Worm (Caenorhabditis elegans) whole organism, L1 larva: ENCODE measurements around the gene pfd-2.

Source experiments
- C34B4.2 ChIP-seq: sonication (generic microtip); optimal IDR thresholded peaks from 2 replicates; lab custom pipeline; 2017; ENCODE audit warnings: mild to moderate bottlenecking, missing genetic modification characterization, missing compliant biosample characterization
- aha-1 ChIP-seq: fragments of 150-350 bp; optimal IDR thresholded peaks from 2 replicates; lab custom pipeline; 2014; ENCODE audit warnings: missing biosample characterization, missing genetic modification characterization
- blmp-1 ChIP-seq: fragments of 150-350 bp; optimal IDR thresholded peaks from 2 replicates; lab custom pipeline; 2014; ENCODE audit warnings: missing biosample characterization, missing genetic modification characterization
- ceh-63 ChIP-seq: fragments of 200-800 bp; sonication (Bioruptor generic); optimal IDR thresholded peaks from 2 replicates; lab custom pipeline; 2018; ENCODE audit warnings: mild to moderate bottlenecking, missing genetic modification characterization, missing compliant biosample characterization
- ceh-8 ChIP-seq: fragments of 200-800 bp; sonication (Bioruptor generic); optimal IDR thresholded peaks from 2 replicates; lab custom pipeline; 2018; ENCODE audit warnings: mild to moderate bottlenecking, missing genetic modification characterization, moderate library complexity, missing compliant biosample characterization
- ceh-82 ChIP-seq, 3 experiments: fragments of 150-350 bp in 1 of 3; sonication (generic microtip) in 2 of 3; optimal IDR thresholded peaks; 2 replicates each; lab custom pipeline; 2014 to 2017; ENCODE audit warnings: missing biosample characterization in 3 of 3, missing genetic modification characterization in 3 of 3
- dsc-1 ChIP-seq: sonication (generic microtip); optimal IDR thresholded peaks from 2 replicates; lab custom pipeline; 2016; ENCODE audit warnings: mild to moderate bottlenecking, missing genetic modification characterization, missing compliant biosample characterization
- efl-1 ChIP-seq, 4 experiments: fragments of 150-350 bp; optimal IDR thresholded peaks in 3 of 4; peaks in 1 of 4; 1 replicate in 1 of 4; 2 replicates in 3 of 4; lab custom pipeline; 2014; ENCODE audit warnings: missing biosample characterization in 2 of 4, missing genetic modification characterization in 2 of 4, missing genetic modification reagents in 2 of 4
- egl-13 ChIP-seq: sonication (generic microtip); optimal IDR thresholded peaks from 2 replicates; lab custom pipeline; 2016; ENCODE audit warnings: missing genotype, missing genetic modification reagents, missing genetic modification characterization, missing compliant biosample characterization
- egl-27 ChIP-seq, 2 experiments: fragments of 150-350 bp in 1 of 2; sonication (generic microtip); optimal IDR thresholded peaks; 3 replicates each; lab custom pipeline; 2017 to 2018; ENCODE audit warnings: missing biosample characterization in 2 of 2, missing genetic modification characterization in 2 of 2, missing genetic modification reagents in 2 of 2
- elt-2 ChIP-seq: sonication (generic microtip); optimal IDR thresholded peaks from 2 replicates; lab custom pipeline; 2016; ENCODE audit warnings: missing genetic modification characterization, mild to moderate bottlenecking, inconsistent platforms, missing compliant biosample characterization, missing genetic modification reagents
- fkh-10 ChIP-seq: sonication (generic microtip); optimal IDR thresholded peaks from 2 replicates; lab custom pipeline; 2017; ENCODE audit warnings: missing biosample characterization, missing genetic modification reagents, missing genetic modification characterization
- fkh-4 ChIP-seq: sonication (generic microtip); optimal IDR thresholded peaks from 2 replicates; lab custom pipeline; 2016; ENCODE audit warnings: missing compliant biosample characterization, missing genetic modification characterization, borderline replicate concordance
- fos-1 ChIP-seq: fragments of 150-350 bp; optimal IDR thresholded peaks from 2 replicates; lab custom pipeline; 2014; ENCODE audit warnings: missing biosample characterization, missing genetic modification characterization
- hlh-17 ChIP-seq: fragments of 200-800 bp; sonication (Bioruptor generic); optimal IDR thresholded peaks from 2 replicates; lab custom pipeline; 2018; ENCODE audit warnings: missing genetic modification characterization, mild to moderate bottlenecking, missing compliant biosample characterization, moderate library complexity, borderline replicate concordance
- hlh-4 ChIP-seq: sonication (generic microtip); optimal IDR thresholded peaks from 2 replicates; lab custom pipeline; 2016; ENCODE audit warnings: mild to moderate bottlenecking, missing genetic modification characterization, missing compliant biosample characterization
- isw-1 ChIP-seq: fragments of 200-800 bp; sonication (Bioruptor generic); IDR thresholded peaks from 2 replicates; pipeline ENCODE4 v1.3.6; 2022; ENCODE audit warnings: missing genetic modification characterization, missing compliant biosample characterization
- jun-1 ChIP-seq: fragments of 150-350 bp; optimal IDR thresholded peaks from 2 replicates; lab custom pipeline; 2014; ENCODE audit warnings: missing biosample characterization, missing genetic modification reagents, missing genetic modification characterization
- lin-35 ChIP-seq, 2 experiments: fragments of 150-350 bp; optimal IDR thresholded peaks; 2 replicates each; lab custom pipeline; 2014; ENCODE audit warnings: missing biosample characterization in 2 of 2, missing genetic modification characterization in 2 of 2, missing genetic modification reagents in 2 of 2
- lin-39 ChIP-seq: fragments of 150-350 bp; optimal IDR thresholded peaks from 2 replicates; lab custom pipeline; 2014; ENCODE audit warnings: missing biosample characterization, missing genetic modification reagents, missing genetic modification characterization
- mab-9 ChIP-seq: fragments of 200-800 bp; sonication (Bioruptor generic); IDR thresholded peaks from 2 replicates; pipeline ENCODE4 v1.3.6; 2022; ENCODE audit warnings: missing genetic modification reagents, missing genetic modification characterization, missing compliant biosample characterization
- mef-2 ChIP-seq: fragments of 150-350 bp; optimal IDR thresholded peaks from 2 replicates; lab custom pipeline; 2014; ENCODE audit warnings: missing biosample characterization, missing genetic modification characterization
- nhr-11 ChIP-seq: fragments of 150-350 bp; optimal IDR thresholded peaks from 2 replicates; lab custom pipeline; 2014; ENCODE audit warnings: missing biosample characterization, missing genetic modification characterization
- nhr-20 ChIP-seq: sonication (generic microtip); optimal IDR thresholded peaks from 2 replicates; lab custom pipeline; 2016; ENCODE audit warnings: mild to moderate bottlenecking, missing genetic modification characterization, missing compliant biosample characterization
- nhr-237 ChIP-seq: fragments of 150-350 bp; optimal IDR thresholded peaks from 2 replicates; lab custom pipeline; 2014; ENCODE audit warnings: missing biosample characterization, missing genetic modification characterization
- nhr-47 ChIP-seq: sonication (generic microtip); optimal IDR thresholded peaks from 2 replicates; lab custom pipeline; 2016; ENCODE audit warnings: mild to moderate bottlenecking, missing genetic modification characterization, moderate library complexity, missing compliant biosample characterization
- nhr-71 ChIP-seq: sonication (generic microtip); optimal IDR thresholded peaks from 2 replicates; lab custom pipeline; 2016; ENCODE audit warnings: mild to moderate bottlenecking, missing genetic modification characterization, moderate library complexity, missing compliant biosample characterization
- nhr-85 ChIP-seq: sonication (generic microtip); peaks from one replicate; lab custom pipeline; 2016; ENCODE audit warnings: missing genetic modification characterization, inconsistent platforms, missing compliant biosample characterization
- pqm-1 ChIP-seq: sonication (generic microtip); optimal IDR thresholded peaks from 3 replicates; lab custom pipeline; 2017; ENCODE audit warnings: missing biosample characterization, missing genetic modification characterization
- rnt-1 ChIP-seq: sonication (generic microtip); optimal IDR thresholded peaks from 2 replicates; lab custom pipeline; 2016; ENCODE audit warnings: mild to moderate bottlenecking, missing genetic modification characterization, moderate library complexity, missing compliant biosample characterization
- skn-1 ChIP-seq: fragments of 150-350 bp; optimal IDR thresholded peaks from 2 replicates; lab custom pipeline; 2014; ENCODE audit warnings: missing biosample characterization, missing genetic modification characterization
- snpc-4 ChIP-seq: fragments of 150-350 bp; optimal IDR thresholded peaks from 2 replicates; lab custom pipeline; 2014; ENCODE audit warnings: missing biosample characterization, missing genetic modification characterization
- snu-23 ChIP-seq: sonication (generic microtip); optimal IDR thresholded peaks from 2 replicates; lab custom pipeline; 2016; ENCODE audit warnings: missing genetic modification characterization, missing compliant biosample characterization
- sox-4 ChIP-seq: sonication (generic microtip); optimal IDR thresholded peaks from 2 replicates; lab custom pipeline; 2016; ENCODE audit warnings: missing genetic modification characterization, missing compliant biosample characterization
- sup-37 ChIP-seq: fragments of 200-800 bp; sonication (Bioruptor generic); optimal IDR thresholded peaks from 2 replicates; lab custom pipeline; 2018; ENCODE audit warnings: mild to moderate bottlenecking, missing genetic modification characterization, missing compliant biosample characterization
- tlp-1 ChIP-seq: fragments of 150-350 bp; optimal IDR thresholded peaks from 2 replicates; lab custom pipeline; 2014; ENCODE audit warnings: missing biosample characterization, missing genetic modification characterization
- unc-62 ChIP-seq: fragments of 150-350 bp; optimal IDR thresholded peaks from 2 replicates; lab custom pipeline; 2014; ENCODE audit warnings: missing biosample characterization, missing genetic modification reagents, missing genetic modification characterization
- unc-98 ChIP-seq: fragments of 200-800 bp; sonication (Bioruptor generic); IDR thresholded peaks from 2 replicates; pipeline ENCODE4 v1.3.6; 2022; ENCODE audit warnings: missing genetic modification characterization, missing compliant biosample characterization
- zag-1 ChIP-seq: fragments of 150-350 bp; optimal IDR thresholded peaks from 2 replicates; lab custom pipeline; 2014; ENCODE audit warnings: missing biosample characterization, missing genetic modification characterization
- zip-4 ChIP-seq: fragments of 200-800 bp; sonication (Bioruptor generic); optimal IDR thresholded peaks from 2 replicates; lab custom pipeline; 2018; ENCODE audit warnings: mild to moderate bottlenecking, missing genetic modification characterization, moderate library complexity, missing compliant biosample characterization
- ztf-11 ChIP-seq, 2 experiments: sonication (generic microtip); optimal IDR thresholded peaks; 2 replicates each; lab custom pipeline; 2016 to 2017; ENCODE audit warnings: missing genetic modification characterization in 2 of 2, missing biosample characterization in 1 of 2, missing compliant biosample characterization in 1 of 2

The pfd-2 gene

DNA sequence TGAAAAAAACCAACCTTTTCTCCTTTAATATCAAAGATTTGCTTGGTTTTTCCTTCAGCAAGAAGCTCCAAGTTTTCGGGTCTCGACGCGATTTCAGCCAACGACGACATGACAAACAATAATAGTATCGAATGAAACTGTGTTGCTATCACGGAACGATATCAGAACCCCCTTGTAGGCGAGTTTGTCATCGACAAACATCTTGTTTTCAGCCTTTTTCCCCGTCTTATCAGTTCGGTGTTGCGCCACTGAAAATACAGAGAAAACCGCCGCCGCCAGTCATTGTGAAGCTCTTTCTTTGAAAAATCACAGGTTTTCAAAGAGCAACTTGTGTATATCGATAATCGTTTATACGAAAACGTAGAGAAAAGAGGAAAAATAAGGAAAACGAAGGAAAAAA lies 45.9 kb downstream of the pfd-2 start, which contains the start of gene paic-1:
Gene paic-1, minus strand, starts transcription at position 120 of the 400 bp plus-strand sequence.
- TF ChIP-seq elt-2 (tag; lab: Kevin White, UChicago) (peak; percentile 72), zag-1 (tag; lab: Kevin White, UChicago) (no peak), nhr-71 (tag; lab: Kevin White, UChicago) (peak; percentile 4), nhr-47 (tag; lab: Kevin White, UChicago) (peak; percentile 28), ceh-63 (no peak), ceh-82 (tag; optimal IDR thresholded peaks at IDR 0.05; lab: Kevin White, UChicago) (no peak)

- TF ChIP-seq mef-2 (no peak), zip-4 (GFP tag; lab: Kevin White, UChicago) (no peak), efl-1 (optimal IDR thresholded peaks at IDR 0.05; lab: Kevin White, UChicago) (no peak), efl-1 (GFP tag; optimal IDR thresholded peaks at IDR 0.05 in 1 of 2; lab: Kevin White, UChicago) (peak in 1 of 2 experiments; percentile 8)
Observed at ce11 chrII:4372867-4373397, 46.4 kb downstream of the pfd-2 start.

ce11 chrII:4374885-4375284 lies 48.4 kb downstream of the pfd-2 start:
- TF ChIP-seq hlh-4 (tag; lab: Kevin White, UChicago) = no peak
- no peak for TF ChIP-seq pqm-1
- TF ChIP-seq snpc-4 (tag; lab: Kevin White, UChicago) = no peak
- no peak for TF ChIP-seq blmp-1 (tag; lab: Kevin White, UChicago)
- no peak for TF ChIP-seq fkh-4 (tag; lab: Kevin White, UChicago)
- TF ChIP-seq hlh-17 = no peak
- TF ChIP-seq ceh-8 = no peak
- TF ChIP-seq nhr-20 (tag; lab: Kevin White, UChicago) = no peak
- TF ChIP-seq, all 84 proteins: peak for 0

- TF ChIP-seq unc-98 (GFP tag; lab: Robert Waterston, UW) (peak; percentile 48; the same call in 1 of the 2 replicates), unc-62 (no peak), sox-4 (peak; percentile 73), egl-27 (tag; optimal IDR thresholded peaks at IDR 0.05; lab: Kevin White, UChicago) (peak; percentile 48 to 82), pqm-1 (peak; percentile 47), nhr-85 (tag; lab: Kevin White, UChicago) (peak; percentile 97), tlp-1 (tag; lab: Kevin White, UChicago) (no peak), nhr-11 (tag; lab: Kevin White, UChicago) (peak; percentile 79), efl-1 (optimal IDR thresholded peaks at IDR 0.05; lab: Kevin White, UChicago) (peak; percentile 89 to 94), efl-1 (GFP tag; optimal IDR thresholded peaks at IDR 0.05 in 1 of 2; lab: Kevin White, UChicago) (peak; percentile 76 to 98), C34B4.2 (peak; percentile 70), blmp-1 (tag; lab: Kevin White, UChicago) (peak; percentile 59), aha-1 (tag; lab: Kevin White, UChicago) (peak; percentile 70), fkh-10 (peak; percentile 88), hlh-4 (tag; lab: Kevin White, UChicago) (no peak), jun-1 (tag; lab: Kevin White, UChicago) (peak; percentile 95), mab-9 (GFP tag; lab: Robert Waterston, UW) (peak; percentile 90), fos-1 (tag; lab: Kevin White, UChicago) (peak; percentile 86), isw-1 (GFP tag; lab: Robert Waterston, UW) (peak; percentile 94), nhr-237 (tag; lab: Kevin White, UChicago) (peak; percentile 88), sup-37 (GFP tag; lab: Kevin White, UChicago) (peak; percentile 92), dsc-1 (tag; lab: Kevin White, UChicago) (peak; percentile 88), snu-23 (GFP tag; lab: Kevin White, UChicago) (peak; percentile 93), skn-1 (tag; lab: Kevin White, UChicago) (peak; percentile 92), egl-13 (peak; percentile 87), ceh-63 (peak; percentile 94), lin-39 (tag; lab: Kevin White, UChicago) (peak; percentile 77), lin-35 (GFP tag; optimal IDR thresholded peaks at IDR 0.05; lab: Kevin White, UChicago) (peak; percentile 84 to 92), rnt-1 (tag; lab: Kevin White, UChicago) (peak; percentile 96), mef-2 (peak; percentile 77), nhr-20 (tag; lab: Kevin White, UChicago) (peak; percentile 95), fkh-4 (tag; lab: Kevin White, UChicago) (peak; percentile 23), ztf-11 (tag; optimal IDR thresholded peaks at IDR 0.05; lab: Kevin White, UChicago) (peak in 1 of 2 experiments; percentile 76), elt-2 (tag; lab: Kevin White, UChicago) (peak; percentile 98), zip-4 (GFP tag; lab: Kevin White, UChicago) (peak; percentile 77)
Observed at ce11 chrII:4376295-4377172, 50.0 kb downstream of the pfd-2 start, which contains the start of gene ntl-2. Gene ntl-2 (minus strand): TSS chrII:4376465.
